Fruit fly (Drosophila melanogaster): Measurements from ENCODE around the gene Epg5.

The Epg5 gene

dm6 chr3R:18722490-18722889 lies 36.2 kb downstream of the Epg5 start, which contains the start of gene CG34283 (continued):
- TF ChIP-seq her (GFP tag; optimal IDR thresholded peaks at IDR 0.05): no peak
- TF ChIP-seq Hr3 (GFP tag; optimal IDR thresholded peaks at IDR 0.05): no peak

dm6 chr3R:18721368-18721767 lies 37.3 kb downstream of the Epg5 start:
- TF ChIP-seq D (optimal IDR thresholded peaks at IDR 0.05): no peak
- TF ChIP-seq D (GFP tag; optimal IDR thresholded peaks at IDR 0.05): peak; percentile 2
- TF ChIP-seq CG34422 (GFP tag; IDR thresholded peaks at IDR 0.05): no peak
- TF ChIP-seq pzg (GFP tag; optimal IDR thresholded peaks at IDR 0.05): no peak
- no peak for TF ChIP-seq CG2875 (GFP tag; optimal IDR thresholded peaks at IDR 0.05)
- no peak for TF ChIP-seq so (GFP tag; IDR thresholded peaks at IDR 0.05)
- peak; percentile 57 for TF ChIP-seq abd-A (tag; optimal IDR thresholded peaks at IDR 0.05)
- peak; percentile 96 for TF ChIP-seq Hey (tag; optimal IDR thresholded peaks at IDR 0.05)
- TF ChIP-seq jumu (GFP tag; optimal IDR thresholded peaks at IDR 0.05): no peak
- peak; percentile 5 for TF ChIP-seq Med (GFP tag)
- TF ChIP-seq Abd-B (GFP tag; optimal IDR thresholded peaks at IDR 0.05): no peak
- no peak for TF ChIP-seq sna (GFP tag; IDR thresholded peaks at IDR 0.05; ENCODE audit: partially characterized antibody)
- no peak for TF ChIP-seq CG34376 (GFP tag; optimal IDR thresholded peaks at IDR 0.05)

DNA sequence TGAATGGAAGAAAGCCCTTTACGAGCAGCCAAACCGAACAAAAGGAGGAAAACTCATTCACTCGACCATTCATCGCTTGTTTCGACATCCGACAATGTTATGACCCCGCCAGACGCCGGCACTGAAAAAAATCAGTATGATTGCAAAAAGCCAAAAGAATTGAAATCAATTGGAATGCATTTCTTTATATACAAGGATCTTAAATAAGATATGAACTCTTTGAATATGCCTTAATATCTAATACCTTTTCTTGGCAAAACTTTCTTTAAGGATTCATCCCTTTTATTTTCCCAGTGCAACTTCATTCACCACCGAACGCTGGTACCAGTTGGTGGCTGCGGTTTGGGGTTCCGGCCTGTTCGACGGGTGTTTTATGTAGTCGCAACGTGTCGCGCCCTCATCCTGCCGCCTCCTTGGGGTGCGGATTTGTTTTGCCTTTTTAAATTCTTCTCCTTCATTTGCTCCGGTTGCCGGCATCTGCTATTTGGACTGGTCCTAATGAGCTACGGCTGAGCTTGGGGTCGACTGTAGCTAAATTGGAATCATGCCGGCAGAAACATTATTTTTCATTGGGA lies 38.8 kb downstream of the Epg5 start:
- TF ChIP-seq h (optimal IDR thresholded peaks at IDR 0.05): no peak
- TF ChIP-seq Mes4 (GFP tag; optimal IDR thresholded peaks at IDR 0.05): peak; percentile 72
- TF ChIP-seq ap (GFP tag; IDR thresholded peaks at IDR 0.05): peak; percentile 62; the same call in 1 of the 2 replicates
- peak; percentile 82 for TF ChIP-seq D19A (tag; optimal IDR thresholded peaks at IDR 0.05)
- peak; percentile 84 for TF ChIP-seq Ptx1 (GFP tag; IDR thresholded peaks at IDR 0.05)
- TF ChIP-seq Fer3 (tag; optimal IDR thresholded peaks at IDR 0.05): peak; percentile 90
- peak; percentile 78 for TF ChIP-seq zfh2 (GFP tag; optimal IDR thresholded peaks at IDR 0.05)
- no peak for TF ChIP-seq knrl (GFP tag; IDR thresholded peaks at IDR 0.05; ENCODE audit: partially characterized antibody)
- peak; percentile 89 for TF ChIP-seq gro (GFP tag; optimal IDR thresholded peaks at IDR 0.05)
- no peak for TF ChIP-seq emc (GFP tag; optimal IDR thresholded peaks at IDR 0.05)
- peak; percentile 82 for TF ChIP-seq mirr (GFP tag; optimal IDR thresholded peaks at IDR 0.05)
- peak; percentile 57; the same call in 1 of the 2 replicates for TF ChIP-seq CG5953 (GFP tag; IDR thresholded peaks at IDR 0.05)
- peak; percentile 67 for TF ChIP-seq Atf-2 (GFP tag; optimal IDR thresholded peaks at IDR 0.05)
- peak; percentile 72 for TF ChIP-seq CG7372 (GFP tag; IDR thresholded peaks at IDR 0.05)
- peak; percentile 55 for TF ChIP-seq CG10462 (GFP tag; optimal IDR thresholded peaks at IDR 0.05)
- TF ChIP-seq CG13424 (tag; optimal IDR thresholded peaks at IDR 0.05): peak; percentile 92
- TF ChIP-seq bbx (GFP tag; IDR thresholded peaks at IDR 0.05; ENCODE audit: partially characterized antibody): no peak
- TF ChIP-seq Bdp1 (GFP tag; optimal IDR thresholded peaks at IDR 0.05): peak; percentile 65
- TF ChIP-seq ara (GFP tag; IDR thresholded peaks at IDR 0.05): peak; percentile 78
- peak; percentile 82 for TF ChIP-seq zf30C (GFP tag; optimal IDR thresholded peaks at IDR 0.05)
- TF ChIP-seq dm (GFP tag; optimal IDR thresholded peaks at IDR 0.05): peak; percentile 59
- TF ChIP-seq p53 (GFP tag; optimal IDR thresholded peaks at IDR 0.05): peak; percentile 49
- peak; percentile 8 for TF ChIP-seq ab (GFP tag; optimal IDR thresholded peaks at IDR 0.05)
- peak; percentile 96 for TF ChIP-seq sens (GFP tag)
- TF ChIP-seq Hand (GFP tag; optimal IDR thresholded peaks at IDR 0.05): peak; percentile 94
- TF ChIP-seq Gug (GFP tag; IDR thresholded peaks at IDR 0.05): peak; percentile 72; the same call in 3 of the 4 replicates
- peak; percentile 83 for TF ChIP-seq sob (GFP tag; IDR thresholded peaks at IDR 0.05)
- TF ChIP-seq CG11695 (GFP tag; IDR thresholded peaks at IDR 0.05): peak; percentile 81
- TF ChIP-seq jing (GFP tag; optimal IDR thresholded peaks at IDR 0.05): peak; percentile 58
- TF ChIP-seq CG13624 (GFP tag; optimal IDR thresholded peaks at IDR 0.05): peak; percentile 83
- peak; percentile 89 for TF ChIP-seq Atf6 (GFP tag; IDR thresholded peaks at IDR 0.05)
- TF ChIP-seq CG42726 (GFP tag; IDR thresholded peaks at IDR 0.05; ENCODE audit: partially characterized antibody): no peak
- peak; percentile 74 for TF ChIP-seq CG14710 (tag; optimal IDR thresholded peaks at IDR 0.05)
- peak; percentile 66 for TF ChIP-seq tio (GFP tag; optimal IDR thresholded peaks at IDR 0.05)

Measured in whole organism, embryonic.